Fruit fly (Drosophila melanogaster) whole organism, embryonic: ENCODE data around the gene Sodh2.
A peak's percentile ranks its signal among the peaks of the same experiment; 100 is the strongest.

ENCODE experiments used
- Ada2b ChIP-seq: fragments of 200-800 bp; sonication (Bioruptor generic); IDR thresholded peaks from 2 replicates; pipeline ENCODE4 v1.3.6; 2022; ENCODE audit warnings: missing biosample characterization, missing genetic modification characterization
- CG10654 ChIP-seq: fragments of 200-800 bp; sonication (Bioruptor generic); optimal IDR thresholded peaks from 2 replicates; lab custom pipeline; 2016; ENCODE audit warnings: missing biosample characterization, missing genetic modification characterization
- CG10979 ChIP-seq: fragments of 200-800 bp; sonication (Bioruptor generic); optimal IDR thresholded peaks from 2 replicates; lab custom pipeline; 2018; ENCODE audit warnings: missing biosample characterization, mild to moderate bottlenecking, missing genetic modification characterization, moderate library complexity
- CG13287 ChIP-seq: fragments of 200-800 bp; sonication (Bioruptor generic); IDR thresholded peaks from 2 replicates; pipeline ENCODE4 v1.3.6; 2022; ENCODE audit warnings: missing biosample characterization, missing genetic modification characterization; ENCODE audit not compliant: partially characterized antibody
- CG13775 ChIP-seq: fragments of 200-800 bp; sonication (Bioruptor generic); optimal IDR thresholded peaks from 3 replicates; lab custom pipeline; 2017; ENCODE audit warnings: missing biosample characterization, mild to moderate bottlenecking, missing genetic modification characterization
- CG13894 ChIP-seq: fragments of 200-800 bp; sonication (Bioruptor generic); optimal IDR thresholded peaks from 3 replicates; lab custom pipeline; 2018; ENCODE audit warnings: missing biosample characterization, mild to moderate bottlenecking, missing genetic modification characterization, moderate library complexity
- CG17328 ChIP-seq: fragments of 200-800 bp; sonication (Bioruptor generic); IDR thresholded peaks from 2 replicates; pipeline ENCODE4 v1.3.6; 2022; ENCODE audit warnings: missing biosample characterization, missing genetic modification characterization
- CG17359 ChIP-seq: fragments of 200-800 bp; sonication (Bioruptor generic); optimal IDR thresholded peaks from 3 replicates; lab custom pipeline; 2018; ENCODE audit warnings: missing biosample characterization, mild to moderate bottlenecking, missing genetic modification characterization, moderate library complexity
- CG18262 ChIP-seq: fragments of 200-800 bp; optimal IDR thresholded peaks from 3 replicates; lab custom pipeline; 2019; ENCODE audit warnings: missing biosample characterization, mild to moderate bottlenecking, missing genetic modification characterization, moderate library complexity
- CG2875 ChIP-seq: fragments of 200-800 bp; sonication (Bioruptor generic); optimal IDR thresholded peaks from 2 replicates; lab custom pipeline; 2017; ENCODE audit warnings: missing biosample characterization, mild to moderate bottlenecking, missing genetic modification characterization, missing genetic modification reagents
- CG42726 ChIP-seq: fragments of 200-800 bp; sonication (Bioruptor generic); IDR thresholded peaks from 2 replicates; pipeline ENCODE4 v1.3.6; 2022; ENCODE audit warnings: missing biosample characterization, missing genetic modification characterization; ENCODE audit not compliant: partially characterized antibody
- CG4282 ChIP-seq: fragments of 200-800 bp; sonication (Bioruptor generic); optimal IDR thresholded peaks from 2 replicates; lab custom pipeline; 2016; ENCODE audit warnings: missing biosample characterization, missing genetic modification characterization
- CG5180 ChIP-seq: fragments of 200-800 bp; sonication (Bioruptor generic); optimal IDR thresholded peaks from 3 replicates; lab custom pipeline; 2017; ENCODE audit warnings: missing biosample characterization, missing genetic modification characterization, mild to moderate bottlenecking, moderate library complexity, missing genetic modification reagents
- CG7271 ChIP-seq: fragments of 200-800 bp; sonication (Bioruptor generic); optimal IDR thresholded peaks from 2 replicates; lab custom pipeline; 2018; ENCODE audit warnings: missing biosample characterization, mild to moderate bottlenecking, missing genetic modification characterization, moderate library complexity
- CG7786 ChIP-seq: fragments of 200-800 bp; sonication (Bioruptor generic); optimal IDR thresholded peaks from 2 replicates; lab custom pipeline; 2016; ENCODE audit warnings: missing biosample characterization, missing genetic modification characterization
- CG7928 ChIP-seq: fragments of 200-800 bp; sonication (Bioruptor generic); optimal IDR thresholded peaks from 2 replicates; lab custom pipeline; 2017; ENCODE audit warnings: missing biosample characterization, mild to moderate bottlenecking, missing genetic modification characterization
- CG8281 ChIP-seq: fragments of 200-800 bp; sonication (Bioruptor generic); optimal IDR thresholded peaks from 2 replicates; lab custom pipeline; 2018; ENCODE audit warnings: missing biosample characterization, mild to moderate bottlenecking, missing genetic modification characterization, moderate library complexity
- CG8290 ChIP-seq, 3 experiments: fragments of 200-800 bp; sonication (Bioruptor generic); optimal IDR thresholded peaks; 2 replicates each; lab custom pipeline; 2016 to 2019; ENCODE audit warnings: missing biosample characterization in 3 of 3, missing genetic modification characterization in 3 of 3, mild to moderate bottlenecking in 2 of 3, moderate library complexity in 1 of 3
- CG9215 ChIP-seq: fragments of 200-800 bp; sonication (Bioruptor generic); IDR thresholded peaks from 2 replicates; pipeline ENCODE4 v1.3.6; 2022; ENCODE audit warnings: missing biosample characterization, missing genetic modification characterization
- CHES-1-like ChIP-seq: fragments of 200-800 bp; sonication (Bioruptor generic); optimal IDR thresholded peaks from 2 replicates; lab custom pipeline; 2016; ENCODE audit warnings: missing biosample characterization, missing genetic modification characterization
- Doc2 ChIP-seq: fragments of 200-800 bp; sonication (Bioruptor generic); IDR thresholded peaks from 2 replicates; pipeline ENCODE4 v1.3.6; 2022; ENCODE audit warnings: missing biosample characterization, missing genetic modification characterization
- E2f2 ChIP-seq: fragments of 200-800 bp; sonication (Bioruptor generic); IDR thresholded peaks from 2 replicates; pipeline ENCODE4 v1.3.6; 2022; ENCODE audit warnings: missing biosample characterization, missing genetic modification characterization
- Ets65A ChIP-seq: fragments of 200-800 bp; sonication (Bioruptor generic); peaks from one replicate; lab custom pipeline; 2016; ENCODE audit warnings: missing biosample characterization, missing genetic modification characterization
- Ets97D ChIP-seq: fragments of 200-800 bp; sonication (Bioruptor generic); optimal IDR thresholded peaks from 3 replicates; lab custom pipeline; 2016; ENCODE audit warnings: missing biosample characterization, missing genetic modification characterization
- Hr51 ChIP-seq, 2 experiments: fragments of 200-800 bp; sonication (Bioruptor generic); optimal IDR thresholded peaks; 2 replicates in 1 of 2; 3 replicates in 1 of 2; lab custom pipeline; 2016 to 2018; ENCODE audit warnings: missing biosample characterization in 2 of 2, missing genetic modification characterization in 2 of 2, mild to moderate bottlenecking in 1 of 2, moderate library complexity in 1 of 2
- Hr78 ChIP-seq, 2 experiments: fragments of 200-800 bp in 1 of 2; fragments of >200 bp in 1 of 2; sonication (Bioruptor generic) in 1 of 2; optimal IDR thresholded peaks; 2 replicates each; lab custom pipeline; 2017 to 2019; ENCODE audit warnings: missing biosample characterization in 2 of 2, missing genetic modification characterization in 2 of 2, mild to moderate bottlenecking in 1 of 2, moderate library complexity in 1 of 2
- Jarid2 ChIP-seq: fragments of 200-800 bp; sonication (Bioruptor generic); optimal IDR thresholded peaks from 3 replicates; lab custom pipeline; 2017; ENCODE audit warnings: mild to moderate bottlenecking, missing biosample characterization, missing genetic modification reagents, missing genetic modification characterization
- Kr ChIP-seq: fragments of 200-800 bp; sonication (Bioruptor generic); optimal IDR thresholded peaks from 2 replicates; lab custom pipeline; 2017; ENCODE audit warnings: missing biosample characterization, mild to moderate bottlenecking, missing genetic modification characterization
- PHDP ChIP-seq: fragments of 200-800 bp; sonication (Bioruptor generic); optimal IDR thresholded peaks from 3 replicates; lab custom pipeline; 2018; ENCODE audit warnings: missing biosample characterization, mild to moderate bottlenecking, missing genetic modification characterization, moderate library complexity
- Ptx1 ChIP-seq: fragments of 200-800 bp; sonication (Bioruptor generic); IDR thresholded peaks from 2 replicates; pipeline ENCODE4 v1.3.6; 2022; ENCODE audit warnings: missing biosample characterization, missing genetic modification characterization
- aop ChIP-seq: fragments of 200-800 bp; sonication (Bioruptor generic); IDR thresholded peaks from 2 replicates; pipeline ENCODE4 v1.3.6; 2022; ENCODE audit warnings: missing biosample characterization, missing genetic modification characterization
- az2 ChIP-seq: fragments of 200-800 bp; sonication (Bioruptor generic); optimal IDR thresholded peaks from 3 replicates; lab custom pipeline; 2016; ENCODE audit warnings: missing biosample characterization, missing genetic modification characterization
- bowl ChIP-seq: fragments of 200-800 bp; sonication (Bioruptor generic); IDR thresholded peaks from 2 replicates; pipeline ENCODE4 v1.3.6; 2022; ENCODE audit warnings: missing biosample characterization, missing genetic modification characterization
- dmrt99B ChIP-seq: fragments of 200-800 bp; sonication (Bioruptor generic); optimal IDR thresholded peaks from 2 replicates; lab custom pipeline; 2018; ENCODE audit warnings: missing biosample characterization, mild to moderate bottlenecking, missing genetic modification characterization, moderate library complexity
- fd102C ChIP-seq: fragments of 200-800 bp; sonication (Bioruptor generic); optimal IDR thresholded peaks from 2 replicates; lab custom pipeline; 2018; ENCODE audit warnings: missing biosample characterization, mild to moderate bottlenecking, missing genetic modification characterization, moderate library complexity
- fd96Cb ChIP-seq: fragments of 200-800 bp; sonication (Bioruptor generic); optimal IDR thresholded peaks from 2 replicates; lab custom pipeline; 2018; ENCODE audit warnings: missing biosample characterization, mild to moderate bottlenecking, missing genetic modification characterization, moderate library complexity
- gem ChIP-seq: fragments of 200-800 bp; sonication (Bioruptor generic); optimal IDR thresholded peaks from 2 replicates; lab custom pipeline; 2019; ENCODE audit warnings: missing biosample characterization, mild to moderate bottlenecking, missing genetic modification characterization, moderate library complexity
- odd ChIP-seq: fragments of 200-800 bp; sonication (Bioruptor generic); optimal IDR thresholded peaks from 2 replicates; lab custom pipeline; 2017; ENCODE audit warnings: missing biosample characterization, mild to moderate bottlenecking, missing genetic modification characterization
- row ChIP-seq: fragments of 200-800 bp; sonication (Bioruptor generic); IDR thresholded peaks from 3 replicates; pipeline ENCODE4 v1.3.6; 2022; ENCODE audit warnings: missing biosample characterization, missing genetic modification characterization
- shn ChIP-seq: fragments of 200-800 bp; sonication (Bioruptor generic); optimal IDR thresholded peaks from 3 replicates; lab custom pipeline; 2016; ENCODE audit warnings: missing biosample characterization, missing genetic modification characterization
- sob ChIP-seq: fragments of 200-800 bp; sonication (Bioruptor generic); IDR thresholded peaks from 2 replicates; pipeline ENCODE4 v1.3.6; 2022; ENCODE audit warnings: missing biosample characterization, missing genetic modification characterization
- sqz ChIP-seq: fragments of 200-800 bp; sonication (Bioruptor generic); optimal IDR thresholded peaks from 3 replicates; lab custom pipeline; 2018; ENCODE audit warnings: missing biosample characterization, mild to moderate bottlenecking, missing genetic modification characterization
- tll ChIP-seq, 2 experiments: fragments of 200-800 bp in 1 of 2; fragments of >200 bp in 1 of 2; sonication (Bioruptor generic) in 1 of 2; optimal IDR thresholded peaks; 2 replicates each; lab custom pipeline; 2017 to 2019; ENCODE audit warnings: missing biosample characterization in 2 of 2, missing genetic modification characterization in 2 of 2, mild to moderate bottlenecking in 1 of 2, moderate library complexity in 1 of 2
- trem ChIP-seq: fragments of 200-800 bp; optimal IDR thresholded peaks from 3 replicates; lab custom pipeline; 2019; ENCODE audit warnings: missing biosample characterization, mild to moderate bottlenecking, missing genetic modification characterization, moderate library complexity
- tup ChIP-seq: fragments of 200-800 bp; sonication (Bioruptor generic); optimal IDR thresholded peaks from 2 replicates; lab custom pipeline; 2016; ENCODE audit warnings: missing biosample characterization, mild to moderate bottlenecking, missing genetic modification characterization, moderate library complexity
- unpg ChIP-seq: fragments of 200-800 bp; sonication (Bioruptor generic); optimal IDR thresholded peaks from 3 replicates; lab custom pipeline; 2018; ENCODE audit warnings: missing biosample characterization, mild to moderate bottlenecking, missing genetic modification characterization, moderate library complexity
- vfl ChIP-seq: fragments of 200-800 bp; sonication (Bioruptor generic); optimal IDR thresholded peaks from 2 replicates; lab custom pipeline; 2016; ENCODE audit warnings: missing biosample characterization, missing genetic modification characterization
- yki ChIP-seq: fragments of >200 bp; optimal IDR thresholded peaks from 3 replicates; lab custom pipeline; 2018

The Sodh2 gene

dm6 chr3R:10872148-10872783, 3.9 kb upstream of the Sodh2 start, which contains the start of gene Fdh (continued):
- peak; percentile 70 for TF ChIP-seq PHDP (tag; lab: Kevin White, UChicago)
- no peak for TF ChIP-seq aop (GFP tag; lab: Robert Waterston, UW)
- peak; percentile 79 for TF ChIP-seq Ets65A (GFP tag; lab: Kevin White, UChicago)
- no peak for TF ChIP-seq CHES-1-like (GFP tag; lab: Kevin White, UChicago)
- TF ChIP-seq row (GFP tag; lab: Robert Waterston, UW) = peak; percentile 80
- TF ChIP-seq odd (GFP tag; lab: Kevin White, UChicago) = peak; percentile 62
- TF ChIP-seq CG17359 (tag; lab: Kevin White, UChicago) = peak; percentile 63
- peak; percentile 60 for TF ChIP-seq CG17328 (GFP tag; lab: Robert Waterston, UW)
- peak; percentile 19 for TF ChIP-seq vfl
- peak; percentile 48 for TF ChIP-seq fd96Cb (tag; lab: Kevin White, UChicago)
- TF ChIP-seq CG42726 (GFP tag; lab: Robert Waterston, UW) = no peak
- TF ChIP-seq CG2875 = no peak
- TF ChIP-seq CG13287 (GFP tag; lab: Robert Waterston, UW) = peak; percentile 13; the same call in 1 of the 2 replicates
- peak; percentile 50 for TF ChIP-seq sob (GFP tag; lab: Robert Waterston, UW)
- TF ChIP-seq CG4282 = no peak
- peak in 1 of 2 experiments; percentile 14 for TF ChIP-seq tll (GFP tag; optimal IDR thresholded peaks at IDR 0.05; lab: Kevin White, UChicago)
- TF ChIP-seq CG13894 (tag; lab: Kevin White, UChicago) = peak; percentile 7
- TF ChIP-seq dmrt99B (tag; lab: Kevin White, UChicago) = peak; percentile 58
- no peak for TF ChIP-seq fd102C (GFP tag; lab: Kevin White, UChicago)
- TF ChIP-seq Kr = no peak
- TF ChIP-seq CG7928 = no peak
- peak; percentile 76 for TF ChIP-seq trem (tag; lab: Kevin White, UChicago)
- peak; percentile 66 for TF ChIP-seq CG7271 (tag; lab: Kevin White, UChicago)
- no peak for TF ChIP-seq Doc2 (GFP tag; lab: Robert Waterston, UW)
- TF ChIP-seq shn (GFP tag; lab: Kevin White, UChicago) = no peak
- TF ChIP-seq CG8281 (tag; lab: Kevin White, UChicago) = no peak
- TF ChIP-seq yki = no peak
- peak; percentile 66 for TF ChIP-seq E2f2 (GFP tag; lab: Robert Waterston, UW)
- TF ChIP-seq CG7786 = no peak
- TF ChIP-seq gem (tag; lab: Kevin White, UChicago) = peak; percentile 78
- TF ChIP-seq CG8290 (GFP tag; optimal IDR thresholded peaks at IDR 0.05; lab: Kevin White, UChicago) = peak; percentile 89
- peak; percentile 47 to 81 for TF ChIP-seq CG8290 (tag; optimal IDR thresholded peaks at IDR 0.05; lab: Kevin White, UChicago)
- no peak for TF ChIP-seq tup (GFP tag; lab: Kevin White, UChicago)
- no peak for TF ChIP-seq Hr78 (GFP tag; optimal IDR thresholded peaks at IDR 0.05; lab: Kevin White, UChicago)
- peak; percentile 6 for TF ChIP-seq Jarid2
- TF ChIP-seq sqz (GFP tag; lab: Kevin White, UChicago) = peak; percentile 60
- TF ChIP-seq Ada2b (GFP tag; lab: Robert Waterston, UW) = no peak
- TF ChIP-seq unpg (GFP tag; lab: Kevin White, UChicago) = peak; percentile 54
- TF ChIP-seq az2 (GFP tag; lab: Kevin White, UChicago) = peak; percentile 22
- TF ChIP-seq CG5180 = peak; percentile 4
- peak in 1 of 2 experiments; percentile 68 for TF ChIP-seq Hr51 (GFP tag; optimal IDR thresholded peaks at IDR 0.05; lab: Kevin White, UChicago)
- peak; percentile 74 for TF ChIP-seq CG18262 (tag; lab: Kevin White, UChicago)
- 0 out of 2 replicates have a peak, but pooled peaks have one; percentile 16 for TF ChIP-seq bowl (GFP tag; lab: Robert Waterston, UW)
- TF ChIP-seq CG9215 (GFP tag; lab: Robert Waterston, UW) = no peak
- peak; percentile 95 for TF ChIP-seq Ets97D
- peak; percentile 75 for TF ChIP-seq CG10979 (tag; lab: Kevin White, UChicago)
- peak; percentile 45 for TF ChIP-seq Ptx1 (GFP tag; lab: Robert Waterston, UW)
- peak; percentile 36 for TF ChIP-seq CG10654 (GFP tag; lab: Kevin White, UChicago)
- TF ChIP-seq CG13775 = peak; percentile 80
